Fruit fly (Drosophila melanogaster) whole organism, embryonic: ENCODE results near the gene CG33287.

ENCODE experiments used
- Aef1 ChIP-seq: fragments of 200-800 bp; sonication (Bioruptor generic); IDR thresholded peaks from 3 replicates; pipeline ENCODE4 v1.3.6; 2022; ENCODE audit warnings: missing biosample characterization, missing genetic modification characterization
- Antp ChIP-seq: fragments of 200-800 bp; sonication (Bioruptor generic); optimal IDR thresholded peaks from 3 replicates; lab custom pipeline; 2016; ENCODE audit warnings: missing biosample characterization, missing genetic modification characterization
- Awh ChIP-seq: fragments of 200-800 bp; sonication (Bioruptor generic); IDR thresholded peaks from 2 replicates; pipeline ENCODE4, ENCODE4 v1.3.6; 2022; ENCODE audit warnings: missing biosample characterization, missing genetic modification characterization
- B-H2 ChIP-seq: fragments of 200-800 bp; sonication (Bioruptor generic); optimal IDR thresholded peaks from 2 replicates; lab custom pipeline; 2018; ENCODE audit warnings: missing biosample characterization, mild to moderate bottlenecking, missing genetic modification characterization
- CG10565 ChIP-seq: fragments of 200-800 bp; sonication (Bioruptor generic); optimal IDR thresholded peaks from 3 replicates; lab custom pipeline; 2016; ENCODE audit warnings: missing biosample characterization, mild to moderate bottlenecking, missing genetic modification characterization
- CG12942 ChIP-seq: fragments of 200-800 bp; sonication (Bioruptor generic); optimal IDR thresholded peaks from 3 replicates; lab custom pipeline; 2016; ENCODE audit warnings: missing biosample characterization, missing genetic modification characterization
- CG15601 ChIP-seq: fragments of 200-800 bp; sonication (Bioruptor generic); optimal IDR thresholded peaks from 3 replicates; lab custom pipeline; 2019; ENCODE audit warnings: missing biosample characterization, mild to moderate bottlenecking, missing genetic modification characterization, moderate library complexity
- CG1832 ChIP-seq: fragments of 200-800 bp; sonication (Bioruptor generic); optimal IDR thresholded peaks from 2 replicates; lab custom pipeline; 2017; ENCODE audit warnings: missing biosample characterization, mild to moderate bottlenecking, missing genetic modification characterization, inconsistent platforms
- CG2202 ChIP-seq: fragments of 200-800 bp; sonication (Bioruptor generic); optimal IDR thresholded peaks from 2 replicates; lab custom pipeline; 2018; ENCODE audit warnings: missing biosample characterization, mild to moderate bottlenecking, missing genetic modification characterization
- CG30431 ChIP-seq: fragments of 200-800 bp; sonication (Bioruptor generic); optimal IDR thresholded peaks from 2 replicates; lab custom pipeline; 2017; ENCODE audit warnings: missing biosample characterization, missing genetic modification characterization
- CG34224 ChIP-seq: fragments of 200-800 bp; sonication (Bioruptor generic); IDR thresholded peaks from 3 replicates; pipeline ENCODE4 v1.3.6; 2022; ENCODE audit warnings: missing biosample characterization, missing genetic modification characterization; ENCODE audit not compliant: partially characterized antibody
- CG3838 ChIP-seq: fragments of 200-800 bp; sonication (Bioruptor generic); optimal IDR thresholded peaks from 3 replicates; lab custom pipeline; 2016; ENCODE audit warnings: missing biosample characterization, missing genetic modification characterization
- CG4404 ChIP-seq: fragments of 200-800 bp; sonication (Bioruptor generic); IDR thresholded peaks from 2 replicates; pipeline ENCODE4 v1.3.6; 2022; ENCODE audit warnings: missing biosample characterization, missing genetic modification characterization
- CG6254 ChIP-seq: fragments of 200-800 bp; sonication (Bioruptor generic); optimal IDR thresholded peaks from 3 replicates; lab custom pipeline; 2017; ENCODE audit warnings: mild to moderate bottlenecking, missing biosample characterization, missing genetic modification reagents, missing genetic modification characterization
- CG6854 ChIP-seq: fragments of 200-800 bp; sonication (Bioruptor generic); optimal IDR thresholded peaks from 3 replicates; lab custom pipeline; 2017; ENCODE audit warnings: missing biosample characterization, mild to moderate bottlenecking, missing genetic modification characterization
- CG7928 ChIP-seq: fragments of 200-800 bp; sonication (Bioruptor generic); optimal IDR thresholded peaks from 2 replicates; lab custom pipeline; 2017; ENCODE audit warnings: missing biosample characterization, mild to moderate bottlenecking, missing genetic modification characterization
- CG8924 ChIP-seq: fragments of 200-800 bp; optimal IDR thresholded peaks from 3 replicates; lab custom pipeline; 2019; ENCODE audit warnings: missing biosample characterization, mild to moderate bottlenecking, missing genetic modification characterization, moderate library complexity
- CG9215 ChIP-seq: fragments of 200-800 bp; sonication (Bioruptor generic); IDR thresholded peaks from 2 replicates; pipeline ENCODE4 v1.3.6; 2022; ENCODE audit warnings: missing biosample characterization, missing genetic modification characterization
- CG9797 ChIP-seq: fragments of 200-800 bp; sonication (Bioruptor generic); optimal IDR thresholded peaks from 3 replicates; lab custom pipeline; 2018; ENCODE audit warnings: missing biosample characterization, mild to moderate bottlenecking, missing genetic modification characterization
- CrebB ChIP-seq: fragments of 200-800 bp; sonication (Bioruptor generic); optimal IDR thresholded peaks from 3 replicates; lab custom pipeline; 2018; ENCODE audit warnings: missing biosample characterization, mild to moderate bottlenecking, missing genetic modification characterization
- Dll ChIP-seq: fragments of 200-800 bp; sonication (Bioruptor generic); IDR thresholded peaks from 4 replicates; pipeline ENCODE4 v1.3.6; 2022; ENCODE audit warnings: missing biosample characterization, missing genetic modification characterization; ENCODE audit not compliant: partially characterized antibody
- Gsc ChIP-seq: fragments of 200-800 bp; sonication (Bioruptor generic); IDR thresholded peaks from 2 replicates; pipeline ENCODE4 v1.3.6; 2022; ENCODE audit warnings: missing biosample characterization, missing genetic modification characterization
- HmgZ ChIP-seq: fragments of 200-800 bp; sonication (Bioruptor generic); optimal IDR thresholded peaks from 2 replicates; lab custom pipeline; 2018; ENCODE audit warnings: missing biosample characterization, mild to moderate bottlenecking, missing genetic modification characterization
- Mes4 ChIP-seq: fragments of 200-800 bp; sonication (Bioruptor generic); optimal IDR thresholded peaks from 2 replicates; lab custom pipeline; 2016; ENCODE audit warnings: missing biosample characterization, missing genetic modification characterization
- Nf-YB ChIP-seq: fragments of 200-800 bp; sonication (Bioruptor generic); optimal IDR thresholded peaks from 3 replicates; lab custom pipeline; 2019; ENCODE audit warnings: missing biosample characterization, mild to moderate bottlenecking, missing genetic modification characterization, moderate library complexity
- Six4 ChIP-seq: fragments of 200-800 bp; sonication (Bioruptor generic); optimal IDR thresholded peaks from 2 replicates; lab custom pipeline; 2016; ENCODE audit warnings: missing biosample characterization, missing genetic modification characterization
- Tbp ChIP-seq: fragments of >200 bp; optimal IDR thresholded peaks from 2 replicates; lab custom pipeline; 2018; ENCODE audit warnings: missing biosample characterization, missing genetic modification characterization
- Trl ChIP-seq, 3 experiments: fragments of >200 bp in 2 of 3; fragments of 200-800 bp in 1 of 3; sonication (Bioruptor generic) in 1 of 3; optimal IDR thresholded peaks; 2 replicates in 1 of 3; 3 replicates in 2 of 3; lab custom pipeline; 2016 to 2017; ENCODE audit warnings: missing biosample characterization in 1 of 3, missing genetic modification characterization in 1 of 3
- bsh ChIP-seq, 2 experiments: fragments of 200-800 bp; sonication (Bioruptor generic); optimal IDR thresholded peaks; 2 replicates each; lab custom pipeline; 2017 to 2018; ENCODE audit warnings: mild to moderate bottlenecking in 2 of 2, missing biosample characterization in 2 of 2, missing genetic modification characterization in 2 of 2, moderate library complexity in 1 of 2
- ci ChIP-seq: fragments of 200-800 bp; sonication (Bioruptor generic); IDR thresholded peaks from 3 replicates; pipeline ENCODE4 v1.3.6; 2022; ENCODE audit warnings: missing biosample characterization, missing genetic modification characterization
- crc ChIP-seq: fragments of 200-800 bp; sonication (Bioruptor generic); optimal IDR thresholded peaks from 2 replicates; lab custom pipeline; 2016; ENCODE audit warnings: missing biosample characterization, missing genetic modification characterization
- ems ChIP-seq: fragments of 200-800 bp; sonication (Bioruptor generic); optimal IDR thresholded peaks from 3 replicates; lab custom pipeline; 2016; ENCODE audit warnings: missing biosample characterization, missing genetic modification characterization
- gcm2 ChIP-seq: fragments of 200-800 bp; sonication (Bioruptor generic); optimal IDR thresholded peaks from 2 replicates; lab custom pipeline; 2016; ENCODE audit warnings: missing biosample characterization, missing genetic modification characterization
- grau ChIP-seq: fragments of 200-800 bp; optimal IDR thresholded peaks from 3 replicates; lab custom pipeline; 2019; ENCODE audit warnings: missing biosample characterization, mild to moderate bottlenecking, missing genetic modification characterization, moderate library complexity
- grn ChIP-seq: fragments of 200-800 bp; sonication (Bioruptor generic); optimal IDR thresholded peaks from 3 replicates; lab custom pipeline; 2017; ENCODE audit warnings: missing biosample characterization, missing genetic modification characterization
- gt ChIP-seq: fragments of 200-800 bp; sonication (Bioruptor generic); IDR thresholded peaks from 2 replicates; pipeline ENCODE4 v1.3.6; 2022; ENCODE audit warnings: missing biosample characterization, missing genetic modification characterization
- ind ChIP-seq: fragments of 200-800 bp; sonication (Bioruptor generic); optimal IDR thresholded peaks from 3 replicates; lab custom pipeline; 2016; ENCODE audit warnings: missing biosample characterization, missing genetic modification characterization
- lbe ChIP-seq: fragments of 200-800 bp; sonication (Bioruptor generic); optimal IDR thresholded peaks from 2 replicates; lab custom pipeline; 2016; ENCODE audit warnings: missing biosample characterization, mild to moderate bottlenecking, missing genetic modification characterization
- lov ChIP-seq, 2 experiments: fragments of 200-800 bp in 1 of 2; fragments of >200 bp in 1 of 2; sonication (Bioruptor generic) in 1 of 2; IDR thresholded peaks in 1 of 2; optimal IDR thresholded peaks in 1 of 2; 2 replicates in 1 of 2; 3 replicates in 1 of 2; pipeline versions ENCODE4 v1.3.6 to Lab custom; 2017 to 2022; ENCODE audit warnings: missing biosample characterization in 1 of 2, missing genetic modification characterization in 1 of 2
- oc ChIP-seq: fragments of 200-800 bp; sonication (Bioruptor generic); optimal IDR thresholded peaks from 2 replicates; lab custom pipeline; 2018; ENCODE audit warnings: missing biosample characterization, mild to moderate bottlenecking, missing genetic modification characterization, moderate library complexity
- otp ChIP-seq: fragments of 200-800 bp; sonication (Bioruptor generic); IDR thresholded peaks from 3 replicates; pipeline ENCODE4, ENCODE4 v1.3.6; 2022; ENCODE audit warnings: missing biosample characterization, missing genetic modification characterization
- pita ChIP-seq: fragments of 200-800 bp; sonication (Bioruptor generic); optimal IDR thresholded peaks from 2 replicates; lab custom pipeline; 2017; ENCODE audit warnings: missing biosample characterization, mild to moderate bottlenecking, missing genetic modification characterization
- ssp ChIP-seq: fragments of 200-800 bp; sonication (Bioruptor generic); IDR thresholded peaks from 2 replicates; pipeline ENCODE4 v1.3.6; 2022; ENCODE audit warnings: missing biosample characterization, missing genetic modification characterization
- tap ChIP-seq: fragments of 200-800 bp; optimal IDR thresholded peaks from 3 replicates; lab custom pipeline; 2019; ENCODE audit warnings: missing biosample characterization, mild to moderate bottlenecking, missing genetic modification characterization, moderate library complexity
- tll ChIP-seq, 2 experiments: fragments of 200-800 bp in 1 of 2; fragments of >200 bp in 1 of 2; sonication (Bioruptor generic) in 1 of 2; optimal IDR thresholded peaks; 2 replicates each; lab custom pipeline; 2017 to 2019; ENCODE audit warnings: missing biosample characterization in 2 of 2, missing genetic modification characterization in 2 of 2, mild to moderate bottlenecking in 1 of 2, moderate library complexity in 1 of 2
- trem ChIP-seq: fragments of 200-800 bp; optimal IDR thresholded peaks from 3 replicates; lab custom pipeline; 2019; ENCODE audit warnings: missing biosample characterization, mild to moderate bottlenecking, missing genetic modification characterization, moderate library complexity
- trh ChIP-seq: fragments of 200-800 bp; sonication (Bioruptor generic); optimal IDR thresholded peaks from 2 replicates; lab custom pipeline; 2016; ENCODE audit warnings: missing biosample characterization, missing genetic modification characterization
- usp ChIP-seq: fragments of >200 bp; optimal IDR thresholded peaks from 2 replicates; lab custom pipeline; 2017; ENCODE audit warnings: missing biosample characterization, missing genetic modification characterization
- vnd ChIP-seq: fragments of 200-800 bp; sonication (Bioruptor generic); IDR thresholded peaks from 3 replicates; pipeline ENCODE4 v1.3.6; 2022; ENCODE audit warnings: missing biosample characterization, missing genetic modification characterization; ENCODE audit not compliant: partially characterized antibody

CG33287 gene

dm6 chr3L:20923030-20923591 lies 47.4 kb downstream of the CG33287 start:
- TF ChIP-seq trh (GFP tag; lab: Kevin White, UChicago) (peak; percentile 9), Trl (optimal IDR thresholded peaks at IDR 0.05; lab: Kevin White, UChicago) (no peak), Trl (GFP tag; optimal IDR thresholded peaks at IDR 0.05; lab: Kevin White, UChicago) (peak; percentile 24), crc (GFP tag; lab: Kevin White, UChicago) (no peak), B-H2 (GFP tag; lab: Kevin White, UChicago) (no peak), bsh (GFP tag; optimal IDR thresholded peaks at IDR 0.05; lab: Kevin White, UChicago) (peak; percentile 76 to 83), CG34224 (no peak), CG6254 (GFP tag; lab: Kevin White, UChicago) (peak; percentile 14), Antp (GFP tag; lab: Kevin White, UChicago) (peak; percentile 2), lbe (GFP tag; lab: Kevin White, UChicago) (no peak), tap (tag; lab: Kevin White, UChicago) (peak; percentile 39), CG9797 (GFP tag; lab: Kevin White, UChicago) (no peak), Tbp (GFP tag; lab: Kevin White, UChicago) (no peak), otp (GFP tag; lab: Robert Waterston, UW) (peak; percentile 73; the same call in 2 of the 3 replicates), ems (GFP tag; lab: Kevin White, UChicago) (peak; percentile 18), grau (tag; lab: Kevin White, UChicago) (peak; percentile 51), Nf-YB (GFP tag; lab: Kevin White, UChicago) (no peak), lov (optimal IDR thresholded peaks at IDR 0.05; lab: Kevin White, UChicago) (no peak), lov (GFP tag; IDR thresholded peaks at IDR 0.05; lab: Robert Waterston, UW) (no peak), HmgZ (no peak), tll (GFP tag; optimal IDR thresholded peaks at IDR 0.05; lab: Kevin White, UChicago) (no peak), Aef1 (GFP tag; lab: Robert Waterston, UW) (0 out of 3 replicates have a peak, but pooled peaks have one; percentile 26), oc (tag; lab: Kevin White, UChicago) (peak; percentile 2), CrebB (tag; lab: Kevin White, UChicago) (no peak), gcm2 (GFP tag; lab: Kevin White, UChicago) (no peak), vnd (no peak), ssp (GFP tag; lab: Robert Waterston, UW) (no peak), CG7928 (GFP tag; lab: Kevin White, UChicago) (no peak), CG8924 (tag; lab: Kevin White, UChicago) (peak; percentile 56), pita (GFP tag; lab: Kevin White, UChicago) (no peak), CG2202 (tag; lab: Kevin White, UChicago) (peak; percentile 59), CG12942 (no peak), CG15601 (tag; lab: Kevin White, UChicago) (peak; percentile 43), ind (GFP tag; lab: Kevin White, UChicago) (peak; percentile 10), CG1832 (GFP tag; lab: Kevin White, UChicago) (no peak), CG4404 (GFP tag; lab: Robert Waterston, UW) (peak; percentile 75), Dll (GFP tag; lab: Robert Waterston, UW) (no peak), trem (peak; percentile 64), Six4 (peak; percentile 3), CG3838 (no peak), Mes4 (GFP tag; lab: Kevin White, UChicago) (peak; percentile 45), grn (GFP tag; lab: Kevin White, UChicago) (no peak), ci (GFP tag; lab: Robert Waterston, UW) (peak; percentile 65; the same call in 1 of the 3 replicates), gt (GFP tag; lab: Robert Waterston, UW) (no peak), Awh (GFP tag; lab: Robert Waterston, UW) (0 out of 2 replicates have a peak, but pooled peaks have one; percentile 26), CG30431 (GFP tag; lab: Kevin White, UChicago) (peak; percentile 53), CG10565 (GFP tag; lab: Kevin White, UChicago) (no peak), usp (GFP tag; lab: Kevin White, UChicago) (no peak), CG6854 (GFP tag; lab: Kevin White, UChicago) (no peak), CG9215 (GFP tag; lab: Robert Waterston, UW) (no peak), Gsc (GFP tag; lab: Robert Waterston, UW) (no peak)
